Worm (Caenorhabditis elegans): Measurements from ENCODE around the gene slc-36.5.

DNA sequence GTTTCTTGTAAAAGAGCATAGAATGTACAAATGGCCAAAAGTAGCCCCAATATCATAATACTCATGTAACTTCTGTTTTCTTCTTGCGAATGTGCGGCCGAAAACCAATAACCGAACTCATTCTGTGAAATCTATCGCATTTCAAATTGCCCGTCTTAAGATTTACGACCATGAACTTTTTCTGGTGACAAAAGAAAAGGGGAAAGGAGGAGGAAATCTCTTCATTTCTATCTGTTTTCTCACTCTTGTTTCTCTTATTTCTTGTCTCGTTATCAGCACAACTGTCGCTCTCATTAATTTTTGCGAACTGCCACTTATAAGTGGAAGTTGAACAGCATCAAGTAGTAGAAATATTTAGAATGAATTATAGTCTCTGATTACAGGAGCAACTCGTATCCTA, 35.8 kb downstream of the slc-36.5 start:
- TF ChIP-seq lin-15B (tag; optimal IDR thresholded peaks at IDR 0.05) (no peak), unc-62 (GFP tag; optimal IDR thresholded peaks at IDR 0.05) (no peak), ama-1 (optimal IDR thresholded peaks at IDR 0.05) (no peak)

Measured in whole organism, L3 larva.